Fruit fly (Drosophila melanogaster): ENCODE measurements around the gene CG13970.

The CG13970 gene

dm6 chr2L:20080772-20081171 is 23.2 kb downstream of the CG13970 start:
- TF ChIP-seq lov (optimal IDR thresholded peaks at IDR 0.05), result no peak
- no peak for TF ChIP-seq lov (GFP tag; IDR thresholded peaks at IDR 0.05)
- peak; percentile 15 for TF ChIP-seq sens (GFP tag)
- TF ChIP-seq chinmo (GFP tag; IDR thresholded peaks at IDR 0.05; ENCODE audit: partially characterized antibody), result 0 out of 4 replicates have a peak, but pooled peaks have one; percentile 70
- TF ChIP-seq Drgx (GFP tag; IDR thresholded peaks at IDR 0.05), result no peak
- TF ChIP-seq vvl (GFP tag; IDR thresholded peaks at IDR 0.05), result peak; percentile 74
- TF ChIP-seq CG12769 (tag; optimal IDR thresholded peaks at IDR 0.05), result peak; percentile 8
- peak; percentile 21 for TF ChIP-seq Med (GFP tag)
- TF ChIP-seq ase (GFP tag; IDR thresholded peaks at IDR 0.05), result no peak

dm6 chr2L:20078880-20079279 is 25.1 kb downstream of the CG13970 start:
- TF ChIP-seq lilli (GFP tag; optimal IDR thresholded peaks at IDR 0.05) (peak; percentile 15), Adf1 (GFP tag; IDR thresholded peaks at IDR 0.05) (peak; percentile 25; the same call in 1 of the 2 replicates), Ssrp (tag; optimal IDR thresholded peaks at IDR 0.05) (no peak), CG4404 (GFP tag; IDR thresholded peaks at IDR 0.05) (0 out of 2 replicates have a peak, but pooled peaks have one; percentile 29), ATbp (GFP tag; optimal IDR thresholded peaks at IDR 0.05) (no peak), chinmo (GFP tag; IDR thresholded peaks at IDR 0.05; ENCODE audit: partially characterized antibody) (no peak), Xbp1 (GFP tag; optimal IDR thresholded peaks at IDR 0.05) (peak; percentile 2), vvl (GFP tag; IDR thresholded peaks at IDR 0.05) (no peak), stwl (tag; optimal IDR thresholded peaks at IDR 0.05) (no peak), bbx (GFP tag; IDR thresholded peaks at IDR 0.05; ENCODE audit: partially characterized antibody) (no peak), zfh2 (GFP tag; optimal IDR thresholded peaks at IDR 0.05) (peak; percentile 71), CG2120 (GFP tag; optimal IDR thresholded peaks at IDR 0.05) (peak; percentile 69), CG10979 (tag; optimal IDR thresholded peaks at IDR 0.05) (no peak), bab2 (GFP tag; optimal IDR thresholded peaks at IDR 0.05) (peak; percentile 10), HLHmδ (GFP tag; optimal IDR thresholded peaks at IDR 0.05) (no peak), sima (GFP tag; optimal IDR thresholded peaks at IDR 0.05) (no peak), chm (GFP tag; IDR thresholded peaks at IDR 0.05) (no peak), HLH3B (GFP tag; IDR thresholded peaks at IDR 0.05) (0 out of 2 replicates have a peak, but pooled peaks have one; percentile 12), dpn (GFP tag; optimal IDR thresholded peaks at IDR 0.05) (peak; percentile 3 to 17), CG12236 (GFP tag; optimal IDR thresholded peaks at IDR 0.05) (no peak), CG17359 (tag; optimal IDR thresholded peaks at IDR 0.05) (no peak), mirr (GFP tag; optimal IDR thresholded peaks at IDR 0.05) (no peak), CG18599 (GFP tag; optimal IDR thresholded peaks at IDR 0.05) (peak; percentile 57), CG10565 (GFP tag; optimal IDR thresholded peaks at IDR 0.05) (no peak), CG2712 (tag; optimal IDR thresholded peaks at IDR 0.05) (no peak), cwo (GFP tag; optimal IDR thresholded peaks at IDR 0.05) (peak; percentile 54), Ada2b (GFP tag; IDR thresholded peaks at IDR 0.05) (no peak), CG17361 (GFP tag; IDR thresholded peaks at IDR 0.05) (peak; percentile 62; the same call in 2 of the 3 replicates), CG3407 (GFP tag; optimal IDR thresholded peaks at IDR 0.05) (no peak), Dll (GFP tag; IDR thresholded peaks at IDR 0.05; ENCODE audit: partially characterized antibody) (no peak), CG32772 (GFP tag; IDR thresholded peaks at IDR 0.05) (peak; percentile 22; the same call in 1 of the 2 replicates), CG11696 (GFP tag; IDR thresholded peaks at IDR 0.05) (no peak), CG14014 (GFP tag; IDR thresholded peaks at IDR 0.05) (no peak; the same call in 1 of the 2 replicates), pita (GFP tag; optimal IDR thresholded peaks at IDR 0.05) (no peak), Opbp (GFP tag; IDR thresholded peaks at IDR 0.05; ENCODE audit: partially characterized antibody) (no peak), CG33557 (GFP tag; optimal IDR thresholded peaks at IDR 0.05) (no peak), HLH54F (GFP tag; optimal IDR thresholded peaks at IDR 0.05) (no peak), CG18262 (tag; optimal IDR thresholded peaks at IDR 0.05) (no peak), klu (GFP tag; IDR thresholded peaks at IDR 0.05) (0 out of 2 replicates have a peak, but pooled peaks have one; percentile 28), Tbp (GFP tag; optimal IDR thresholded peaks at IDR 0.05) (no peak), jigr1 (GFP tag; IDR thresholded peaks at IDR 0.05) (no peak), ftz-f1 (GFP tag; optimal IDR thresholded peaks at IDR 0.05) (peak; percentile 24), Taf1 (GFP tag; IDR thresholded peaks at IDR 0.05) (0 out of 2 replicates have a peak, but pooled peaks have one; percentile 22)

All from whole organism, embryonic.